Fruit fly (Drosophila melanogaster) whole organism, embryonic: ENCODE data around the gene woc.
A peak's percentile ranks its signal among the peaks of the same experiment; 100 is the strongest.

Experiments
- Antp ChIP-seq: fragments of 200-800 bp; sonication (Bioruptor generic); optimal IDR thresholded peaks from 3 replicates; lab custom pipeline; 2016; ENCODE audit warnings: missing biosample characterization, missing genetic modification characterization
- Awh ChIP-seq: fragments of 200-800 bp; sonication (Bioruptor generic); IDR thresholded peaks from 2 replicates; pipeline ENCODE4, ENCODE4 v1.3.6; 2022; ENCODE audit warnings: missing biosample characterization, missing genetic modification characterization
- B-H1 ChIP-seq: fragments of 200-800 bp; sonication (Bioruptor generic); IDR thresholded peaks from 3 replicates; pipeline ENCODE4 v1.3.6; 2022; ENCODE audit warnings: missing biosample characterization, missing genetic modification characterization
- CG10431 ChIP-seq: fragments of 200-800 bp; sonication (Bioruptor generic); optimal IDR thresholded peaks from 3 replicates; lab custom pipeline; 2018; ENCODE audit warnings: missing biosample characterization, mild to moderate bottlenecking, missing genetic modification characterization
- CG11695 ChIP-seq: fragments of 200-800 bp; sonication (Bioruptor generic); IDR thresholded peaks from 3 replicates; pipeline ENCODE4 v1.3.6; 2022; ENCODE audit warnings: missing biosample characterization, missing genetic modification characterization
- CG1233 ChIP-seq: fragments of 200-800 bp; sonication (Bioruptor generic); optimal IDR thresholded peaks from 4 replicates; lab custom pipeline; 2018; ENCODE audit warnings: missing biosample characterization, mild to moderate bottlenecking, missing genetic modification characterization
- CG13287 ChIP-seq: fragments of 200-800 bp; sonication (Bioruptor generic); IDR thresholded peaks from 2 replicates; pipeline ENCODE4 v1.3.6; 2022; ENCODE audit warnings: missing biosample characterization, missing genetic modification characterization; ENCODE audit not compliant: partially characterized antibody
- CG14050 ChIP-seq: fragments of 200-800 bp; sonication (Bioruptor generic); IDR thresholded peaks from 3 replicates; pipeline ENCODE4 v1.3.6; 2022; ENCODE audit warnings: missing biosample characterization, missing genetic modification characterization
- CG1529 ChIP-seq: fragments of 200-800 bp; sonication (Bioruptor generic); optimal IDR thresholded peaks from 3 replicates; lab custom pipeline; 2018; ENCODE audit warnings: missing biosample characterization, missing genetic modification characterization
- CG16863 ChIP-seq: fragments of 200-800 bp; sonication (Bioruptor generic); optimal IDR thresholded peaks from 3 replicates; lab custom pipeline; 2016; ENCODE audit warnings: missing biosample characterization, missing genetic modification characterization
- CG17359 ChIP-seq: fragments of 200-800 bp; sonication (Bioruptor generic); optimal IDR thresholded peaks from 3 replicates; lab custom pipeline; 2018; ENCODE audit warnings: missing biosample characterization, mild to moderate bottlenecking, missing genetic modification characterization, moderate library complexity
- CG2712 ChIP-seq: fragments of 200-800 bp; optimal IDR thresholded peaks from 3 replicates; lab custom pipeline; 2019; ENCODE audit warnings: missing biosample characterization, mild to moderate bottlenecking, missing genetic modification characterization, moderate library complexity
- CG31388 ChIP-seq: fragments of 200-800 bp; sonication (Bioruptor generic); optimal IDR thresholded peaks from 2 replicates; lab custom pipeline; 2016; ENCODE audit warnings: missing biosample characterization, missing genetic modification characterization
- CG31441 ChIP-seq: fragments of 200-800 bp; sonication (Bioruptor generic); IDR thresholded peaks from 2 replicates; pipeline ENCODE4 v1.3.6; 2022; ENCODE audit warnings: missing biosample characterization, missing genetic modification characterization
- CG3847 ChIP-seq: fragments of 200-800 bp; sonication (Bioruptor generic); IDR thresholded peaks from 2 replicates; pipeline ENCODE4 v1.3.6; 2022; ENCODE audit warnings: missing biosample characterization, missing genetic modification characterization
- CG4707 ChIP-seq: fragments of 200-800 bp; sonication (Bioruptor generic); optimal IDR thresholded peaks from 2 replicates; lab custom pipeline; 2018; ENCODE audit warnings: missing biosample characterization, mild to moderate bottlenecking, missing genetic modification characterization, moderate library complexity
- E2f1 ChIP-seq: fragments of 200-800 bp; sonication (Bioruptor generic); IDR thresholded peaks from 2 replicates; pipeline ENCODE4 v1.3.6; 2022; ENCODE audit warnings: missing biosample characterization, missing genetic modification characterization
- Ets97D ChIP-seq: fragments of 200-800 bp; sonication (Bioruptor generic); optimal IDR thresholded peaks from 3 replicates; lab custom pipeline; 2016; ENCODE audit warnings: missing biosample characterization, missing genetic modification characterization
- HmgZ ChIP-seq: fragments of 200-800 bp; sonication (Bioruptor generic); optimal IDR thresholded peaks from 2 replicates; lab custom pipeline; 2018; ENCODE audit warnings: missing biosample characterization, mild to moderate bottlenecking, missing genetic modification characterization
- Hsf ChIP-seq: fragments of 200-800 bp; sonication (Bioruptor generic); optimal IDR thresholded peaks from 3 replicates; lab custom pipeline; 2016; ENCODE audit warnings: missing biosample characterization, missing genetic modification characterization
- Myb ChIP-seq: fragments of 200-800 bp; sonication (Bioruptor generic); optimal IDR thresholded peaks from 2 replicates; lab custom pipeline; 2016; ENCODE audit warnings: missing biosample characterization, missing genetic modification characterization
- Nf-YC ChIP-seq: fragments of 200-800 bp; optimal IDR thresholded peaks from 3 replicates; lab custom pipeline; 2019; ENCODE audit warnings: missing biosample characterization, mild to moderate bottlenecking, missing genetic modification characterization, moderate library complexity
- Oli ChIP-seq: fragments of 200-800 bp; sonication (Bioruptor generic); optimal IDR thresholded peaks from 2 replicates; lab custom pipeline; 2018; ENCODE audit warnings: missing biosample characterization, mild to moderate bottlenecking, missing genetic modification characterization, moderate library complexity
- Opbp ChIP-seq: fragments of 200-800 bp; sonication (Bioruptor generic); IDR thresholded peaks from 3 replicates; pipeline ENCODE4 v1.3.6; 2022; ENCODE audit warnings: missing biosample characterization, missing genetic modification characterization; ENCODE audit not compliant: partially characterized antibody
- Sin3A ChIP-seq: fragments of >200 bp; optimal IDR thresholded peaks from 2 replicates; lab custom pipeline; 2018
- Vsx1 ChIP-seq: fragments of 200-800 bp; sonication (Bioruptor generic); optimal IDR thresholded peaks from 2 replicates; lab custom pipeline; 2017; ENCODE audit warnings: missing biosample characterization, mild to moderate bottlenecking, missing genetic modification characterization, missing genetic modification reagents
- YL-1 ChIP-seq: fragments of 200-800 bp; sonication (Bioruptor generic); optimal IDR thresholded peaks from 3 replicates; lab custom pipeline; 2017; ENCODE audit warnings: missing biosample characterization, mild to moderate bottlenecking, missing genetic modification characterization
- ac ChIP-seq: fragments of 200-800 bp; sonication (Bioruptor generic); optimal IDR thresholded peaks from 3 replicates; lab custom pipeline; 2017; ENCODE audit warnings: missing biosample characterization, mild to moderate bottlenecking, missing genetic modification characterization
- al ChIP-seq: fragments of 200-800 bp; sonication (Bioruptor generic); IDR thresholded peaks from 2 replicates; pipeline ENCODE4 v1.3.6; 2022; ENCODE audit warnings: missing biosample characterization, missing genetic modification characterization
- btn ChIP-seq: fragments of 200-800 bp; sonication (Bioruptor generic); optimal IDR thresholded peaks from 2 replicates; lab custom pipeline; 2016; ENCODE audit warnings: missing biosample characterization, missing genetic modification characterization
- dpn ChIP-seq, 2 experiments: fragments of 200-800 bp; sonication (Bioruptor generic); optimal IDR thresholded peaks; 3 replicates each; lab custom pipeline; 2016; ENCODE audit warnings: missing biosample characterization in 2 of 2, missing genetic modification characterization in 2 of 2
- eve ChIP-seq, 2 experiments: fragments of >200 bp; optimal IDR thresholded peaks; 2 replicates each; lab custom pipeline; 2017; ENCODE audit warnings: missing biosample characterization in 2 of 2, missing genetic modification characterization in 2 of 2
- gfzf ChIP-seq: fragments of 200-800 bp; sonication (Bioruptor generic); optimal IDR thresholded peaks from 2 replicates; lab custom pipeline; 2016; ENCODE audit warnings: missing biosample characterization, mild to moderate bottlenecking, missing genetic modification characterization, moderate library complexity
- gro ChIP-seq: fragments of 200-800 bp; sonication (Bioruptor generic); optimal IDR thresholded peaks from 2 replicates; lab custom pipeline; 2016; ENCODE audit warnings: missing biosample characterization, missing genetic modification characterization
- pan ChIP-seq, 4 experiments: fragments of >200 bp in 3 of 4; fragments of 200-800 bp in 1 of 4; sonication (Bioruptor generic) in 1 of 4; optimal IDR thresholded peaks in 3 of 4; IDR thresholded peaks in 1 of 4; 2 replicates each; pipeline versions ENCODE4 v1.3.6 to Lab custom; 2017 to 2022; ENCODE audit warnings: missing biosample characterization in 2 of 4, missing genetic modification characterization in 2 of 4, mixed read lengths in 1 of 4
- pita ChIP-seq: fragments of 200-800 bp; sonication (Bioruptor generic); optimal IDR thresholded peaks from 2 replicates; lab custom pipeline; 2017; ENCODE audit warnings: missing biosample characterization, mild to moderate bottlenecking, missing genetic modification characterization
- row ChIP-seq: fragments of 200-800 bp; sonication (Bioruptor generic); IDR thresholded peaks from 3 replicates; pipeline ENCODE4 v1.3.6; 2022; ENCODE audit warnings: missing biosample characterization, missing genetic modification characterization
- run ChIP-seq: fragments of 200-800 bp; sonication (Bioruptor generic); optimal IDR thresholded peaks from 3 replicates; lab custom pipeline; 2018; ENCODE audit warnings: missing biosample characterization, mild to moderate bottlenecking, missing genetic modification characterization
- salm ChIP-seq: fragments of 200-800 bp; sonication (Bioruptor generic); optimal IDR thresholded peaks from 2 replicates; lab custom pipeline; 2018; ENCODE audit warnings: missing biosample characterization, mild to moderate bottlenecking, missing genetic modification characterization
- sc ChIP-seq, 3 experiments: fragments of >200 bp in 2 of 3; fragments of 200-800 bp in 1 of 3; sonication (Bioruptor generic) in 1 of 3; optimal IDR thresholded peaks; 2 replicates in 2 of 3; 3 replicates in 1 of 3; lab custom pipeline; 2017; ENCODE audit warnings: mild to moderate bottlenecking in 1 of 3, missing biosample characterization in 1 of 3, missing genetic modification characterization in 1 of 3, missing genetic modification reagents in 1 of 3
- sens ChIP-seq: fragments of 200-800 bp; sonication (Bioruptor generic); peaks from one replicate; lab custom pipeline; 2016; ENCODE audit warnings: missing biosample characterization, missing genetic modification characterization
- so ChIP-seq: fragments of 200-800 bp; sonication (Bioruptor generic); IDR thresholded peaks from 3 replicates; pipeline ENCODE4 v1.3.6; 2022; ENCODE audit warnings: missing biosample characterization, missing genetic modification characterization
- sr ChIP-seq: fragments of 200-800 bp; sonication (Bioruptor generic); IDR thresholded peaks from 3 replicates; pipeline ENCODE4 v1.3.6; 2022; ENCODE audit warnings: missing biosample characterization, missing genetic modification characterization
- unpg ChIP-seq: fragments of 200-800 bp; sonication (Bioruptor generic); optimal IDR thresholded peaks from 3 replicates; lab custom pipeline; 2018; ENCODE audit warnings: missing biosample characterization, mild to moderate bottlenecking, missing genetic modification characterization, moderate library complexity
- usp ChIP-seq: fragments of >200 bp; optimal IDR thresholded peaks from 2 replicates; lab custom pipeline; 2017; ENCODE audit warnings: missing biosample characterization, missing genetic modification characterization
- zen ChIP-seq: fragments of 200-800 bp; sonication (Bioruptor generic); optimal IDR thresholded peaks from 3 replicates; lab custom pipeline; 2018; ENCODE audit warnings: missing biosample characterization, mild to moderate bottlenecking, missing genetic modification characterization, moderate library complexity

The woc gene

DNA sequence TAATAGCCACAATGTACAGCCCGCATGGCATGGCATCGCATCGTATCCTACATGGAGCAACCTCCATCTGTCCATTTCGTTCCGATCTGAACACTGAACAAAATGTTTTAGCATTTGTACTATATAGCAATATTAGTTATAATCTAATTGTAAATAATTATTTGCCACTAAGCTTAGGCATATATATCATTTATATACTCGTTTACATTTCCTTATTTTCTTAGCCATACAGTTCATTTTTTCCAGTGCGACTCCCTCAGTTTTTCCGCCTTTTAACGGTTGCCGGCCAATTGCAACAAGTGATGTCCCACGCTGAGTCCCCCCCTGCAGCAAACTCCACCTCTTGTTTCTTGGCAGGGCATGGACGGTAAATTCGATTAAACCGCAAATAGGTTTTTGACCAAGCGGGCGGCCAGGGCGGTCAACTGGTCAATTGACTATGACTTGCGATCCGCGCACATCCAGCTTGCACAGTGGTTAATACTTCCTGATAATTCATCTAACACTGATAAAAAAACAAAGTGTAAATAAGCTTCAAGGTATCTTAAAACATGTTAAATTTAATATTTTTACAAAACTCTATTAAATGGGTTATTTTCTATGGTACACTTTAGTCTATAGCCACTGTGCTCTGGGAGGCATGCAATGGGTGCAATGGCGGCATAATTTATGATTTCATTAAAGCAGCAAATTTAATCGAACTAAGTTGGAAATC lies 54.1 kb downstream of the woc start (continued):
- no peak for TF ChIP-seq Opbp (GFP tag; lab: Robert Waterston, UW)
- no peak for TF ChIP-seq Nf-YC

dm6 chr3R:27208724-27209343 lies 55.0 kb downstream of the woc start:
- peak; percentile 10 for TF ChIP-seq CG10431
- peak in 1 of 2 experiments; percentile 9 for TF ChIP-seq dpn (GFP tag; optimal IDR thresholded peaks at IDR 0.05; lab: Kevin White, UChicago)
- peak; percentile 86 for TF ChIP-seq sens (GFP tag; lab: Kevin White, UChicago)
- TF ChIP-seq CG14050 (GFP tag; lab: Robert Waterston, UW): no peak
- TF ChIP-seq B-H1: peak; percentile 33; the same call in 1 of the 3 replicates
- peak; percentile 8 for TF ChIP-seq CG4707 (GFP tag; lab: Kevin White, UChicago)
- no peak for TF ChIP-seq pan (optimal IDR thresholded peaks at IDR 0.05; lab: Kevin White, UChicago)
- peak in 1 of 2 experiments; percentile 60 for TF ChIP-seq pan (GFP tag; optimal IDR thresholded peaks at IDR 0.05 in 1 of 2, IDR thresholded peaks at IDR 0.05 in 1 of 2)
- no peak for TF ChIP-seq CG13287 (GFP tag; lab: Robert Waterston, UW)
- peak; percentile 84 for TF ChIP-seq Awh
- TF ChIP-seq Oli (tag; lab: Kevin White, UChicago): no peak
- peak; percentile 52; the same call in 1 of the 3 replicates for TF ChIP-seq sr
- TF ChIP-seq pita (GFP tag; lab: Kevin White, UChicago): no peak
- peak; percentile 47; the same call in 1 of the 3 replicates for TF ChIP-seq so (GFP tag; lab: Robert Waterston, UW)
- TF ChIP-seq CG11695 (GFP tag; lab: Robert Waterston, UW): peak; percentile 58; the same call in 1 of the 3 replicates
- peak; percentile 60 for TF ChIP-seq CG1233 (GFP tag; lab: Kevin White, UChicago)
- peak; percentile 36 for TF ChIP-seq btn (GFP tag; lab: Kevin White, UChicago)
- TF ChIP-seq ac: peak; percentile 15
- TF ChIP-seq CG1529 (GFP tag; lab: Kevin White, UChicago): peak; percentile 5
- TF ChIP-seq CG31441: peak; percentile 22; the same call in 1 of the 2 replicates
- peak; percentile 1 for TF ChIP-seq Antp
- TF ChIP-seq run (tag; lab: Kevin White, UChicago): no peak
- TF ChIP-seq row: no peak
- TF ChIP-seq Hsf (GFP tag; lab: Kevin White, UChicago): no peak
- TF ChIP-seq CG3847: peak; percentile 36
- TF ChIP-seq CG31388: no peak
- TF ChIP-seq HmgZ: peak; percentile 9
- peak; percentile 31; the same call in 1 of the 2 replicates for TF ChIP-seq al
- TF ChIP-seq unpg (GFP tag; lab: Kevin White, UChicago): peak; percentile 4
- TF ChIP-seq YL-1: peak; percentile 18
- TF ChIP-seq sc (optimal IDR thresholded peaks at IDR 0.05; lab: Kevin White, UChicago): no peak
- TF ChIP-seq sc (GFP tag; optimal IDR thresholded peaks at IDR 0.05; lab: Kevin White, UChicago): peak; percentile 26
- peak; percentile 20 for TF ChIP-seq CG2712 (tag; lab: Kevin White, UChicago)
- peak; percentile 43 for TF ChIP-seq zen
- TF ChIP-seq usp (GFP tag; lab: Kevin White, UChicago): no peak
- TF ChIP-seq E2f1 (GFP tag; lab: Robert Waterston, UW): no peak
- no peak for TF ChIP-seq Sin3A (lab: Kevin White, UChicago)
- no peak for TF ChIP-seq gro (GFP tag; lab: Kevin White, UChicago)
- TF ChIP-seq salm: peak; percentile 19
- TF ChIP-seq gfzf (GFP tag; lab: Kevin White, UChicago): no peak
- no peak for TF ChIP-seq eve (GFP tag; optimal IDR thresholded peaks at IDR 0.05; lab: Kevin White, UChicago)
- TF ChIP-seq Vsx1: peak; percentile 54
- no peak for TF ChIP-seq Myb (GFP tag; lab: Kevin White, UChicago)
- TF ChIP-seq Ets97D (GFP tag; lab: Kevin White, UChicago): no peak
- TF ChIP-seq CG17359: peak; percentile 60
- peak; percentile 43 for TF ChIP-seq CG16863 (GFP tag; lab: Kevin White, UChicago)
